Fruit fly (Drosophila melanogaster): ENCODE measurements around the gene C1GalTA.

The C1GalTA gene

dm6 chr2L:8894224-8894623, 56.8 kb downstream of the C1GalTA start (continued):
- TF ChIP-seq Hand (GFP tag; optimal IDR thresholded peaks at IDR 0.05) (no peak), CG14965 (GFP tag; optimal IDR thresholded peaks at IDR 0.05; ENCODE audit: borderline replicate concordance) (no peak), fru (optimal IDR thresholded peaks at IDR 0.05) (no peak), CG11398 (GFP tag; optimal IDR thresholded peaks at IDR 0.05) (no peak), scrt (GFP tag; optimal IDR thresholded peaks at IDR 0.05) (peak; percentile 51), Elba2 (GFP tag; optimal IDR thresholded peaks at IDR 0.05) (no peak), CG7839 (tag; optimal IDR thresholded peaks at IDR 0.05) (peak; percentile 63), chinmo (GFP tag; IDR thresholded peaks at IDR 0.05; ENCODE audit: partially characterized antibody) (no peak), mld (GFP tag; IDR thresholded peaks at IDR 0.05; ENCODE audit: partially characterized antibody) (no peak), Atf6 (GFP tag; IDR thresholded peaks at IDR 0.05) (peak; percentile 69), CG12155 (GFP tag; optimal IDR thresholded peaks at IDR 0.05) (peak; percentile 21), lmd (GFP tag; IDR thresholded peaks at IDR 0.05) (peak; percentile 66; the same call in 1 of the 2 replicates), sima (GFP tag; optimal IDR thresholded peaks at IDR 0.05) (no peak), CG9727 (GFP tag; optimal IDR thresholded peaks at IDR 0.05) (peak; percentile 12), Rx (GFP tag; IDR thresholded peaks at IDR 0.05) (peak; percentile 38; the same call in 1 of the 2 replicates), emc (GFP tag; optimal IDR thresholded peaks at IDR 0.05) (no peak), Deaf1 (tag; optimal IDR thresholded peaks at IDR 0.05) (no peak), CG4424 (GFP tag; optimal IDR thresholded peaks at IDR 0.05) (peak; percentile 16), row (GFP tag; IDR thresholded peaks at IDR 0.05) (peak; percentile 46; the same call in 2 of the 3 replicates), MBD-R2 (GFP tag; IDR thresholded peaks at IDR 0.05) (peak; percentile 46; the same call in 1 of the 2 replicates), MESR4 (GFP tag; optimal IDR thresholded peaks at IDR 0.05) (no peak), BtbVII (GFP tag; optimal IDR thresholded peaks at IDR 0.05) (peak; percentile 28), shn (GFP tag; optimal IDR thresholded peaks at IDR 0.05) (no peak), psq (GFP tag; optimal IDR thresholded peaks at IDR 0.05) (no peak), CG18262 (tag; optimal IDR thresholded peaks at IDR 0.05) (no peak), CG31224 (GFP tag; IDR thresholded peaks at IDR 0.05) (peak; percentile 75), onecut (GFP tag; IDR thresholded peaks at IDR 0.05) (no peak; the same call in 1 of the 2 replicates), CG10565 (GFP tag; optimal IDR thresholded peaks at IDR 0.05) (no peak), tx (GFP tag; optimal IDR thresholded peaks at IDR 0.05) (peak; percentile 1), CG34376 (GFP tag; optimal IDR thresholded peaks at IDR 0.05) (no peak), Rfx (GFP tag; IDR thresholded peaks at IDR 0.05) (peak; percentile 88), CG32532 (GFP tag; IDR thresholded peaks at IDR 0.05) (peak; percentile 91), CG13424 (tag; optimal IDR thresholded peaks at IDR 0.05) (no peak), CG4617 (GFP tag; optimal IDR thresholded peaks at IDR 0.05; ENCODE audit: borderline replicate concordance) (no peak), fd3F (GFP tag; optimal IDR thresholded peaks at IDR 0.05) (peak; percentile 30), CG11247 (GFP tag; IDR thresholded peaks at IDR 0.05) (peak; percentile 60), CG12659 (GFP tag; optimal IDR thresholded peaks at IDR 0.05) (peak; percentile 32), CG30020 (tag; optimal IDR thresholded peaks at IDR 0.05) (no peak), CG9876 (GFP tag; optimal IDR thresholded peaks at IDR 0.05) (no peak), CG14441 (GFP tag; IDR thresholded peaks at IDR 0.05) (peak; percentile 70), hth (optimal IDR thresholded peaks at IDR 0.05) (no peak), CoRest (tag; optimal IDR thresholded peaks at IDR 0.05) (peak; percentile 27), ttk (GFP tag; IDR thresholded peaks at IDR 0.05) (no peak), CG7556 (GFP tag; optimal IDR thresholded peaks at IDR 0.05) (no peak), Antp (GFP tag; optimal IDR thresholded peaks at IDR 0.05) (peak; percentile 49), vnd (GFP tag; IDR thresholded peaks at IDR 0.05; ENCODE audit: partially characterized antibody) (no peak), CG11504 (tag; optimal IDR thresholded peaks at IDR 0.05) (peak; percentile 33), Hr78 (GFP tag; optimal IDR thresholded peaks at IDR 0.05) (no peak), ase (GFP tag; IDR thresholded peaks at IDR 0.05) (no peak), hb (GFP tag; IDR thresholded peaks at IDR 0.05; ENCODE audit: partially characterized antibody) (no peak), trh (GFP tag; optimal IDR thresholded peaks at IDR 0.05) (no peak), Max (GFP tag; optimal IDR thresholded peaks at IDR 0.05) (peak; percentile 12)

Measured in whole organism, embryonic.